Fruit fly (Drosophila melanogaster): ENCODE measurements around the gene Ugt307A1.

The Ugt307A1 gene

DNA sequence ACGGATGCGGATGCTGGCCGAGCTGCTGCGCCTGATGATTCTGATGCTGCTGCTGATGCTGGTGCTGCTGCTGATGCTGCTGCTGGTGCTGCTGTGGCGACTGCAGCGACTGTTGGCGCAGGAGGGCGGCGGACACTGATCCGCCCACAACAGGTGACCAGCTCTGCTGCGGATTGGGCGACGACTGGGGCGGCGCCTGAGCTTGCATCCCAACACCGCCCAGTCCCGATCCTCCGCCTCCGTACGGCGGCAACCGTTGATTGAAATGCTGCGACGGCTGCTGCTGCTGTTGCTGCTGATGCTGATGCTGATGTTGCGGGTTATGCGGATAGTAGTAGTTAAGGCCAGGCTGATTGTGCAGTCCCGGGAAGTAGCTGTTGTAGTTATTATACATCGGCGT is 42.5 kb upstream of the Ugt307A1 start:
- TF ChIP-seq CG10147 (GFP tag; optimal IDR thresholded peaks at IDR 0.05) (no peak), Med (GFP tag) (peak; percentile 74), z (GFP tag; IDR thresholded peaks at IDR 0.05) (no peak), Lhr (GFP tag; optimal IDR thresholded peaks at IDR 0.05) (no peak), HLH54F (GFP tag; optimal IDR thresholded peaks at IDR 0.05) (no peak), Poxn (GFP tag; IDR thresholded peaks at IDR 0.05) (no peak), CG9727 (GFP tag; optimal IDR thresholded peaks at IDR 0.05) (no peak), CG7963 (GFP tag; IDR thresholded peaks at IDR 0.05; ENCODE audit: partially characterized antibody) (0 out of 3 replicates have a peak, but pooled peaks have one; percentile 16), Dfd (GFP tag; optimal IDR thresholded peaks at IDR 0.05) (peak in 1 of 2 experiments; percentile 82), Ets65A (GFP tag) (peak; percentile 19)

dm6 chr2L:7026308-7026707 is 41.5 kb upstream of the Ugt307A1 start:
- peak; percentile 62 for TF ChIP-seq Med (GFP tag)
- no peak for TF ChIP-seq aop (GFP tag; IDR thresholded peaks at IDR 0.05)
- TF ChIP-seq CG3838 (GFP tag; optimal IDR thresholded peaks at IDR 0.05): no peak
- peak; percentile 37; the same call in 1 of the 3 replicates for TF ChIP-seq CG6791 (GFP tag; IDR thresholded peaks at IDR 0.05; ENCODE audit: partially characterized antibody)
- peak; percentile 4 for TF ChIP-seq CG1832 (GFP tag; optimal IDR thresholded peaks at IDR 0.05)
- peak; percentile 0 for TF ChIP-seq sens (GFP tag)
- 0 out of 2 replicates have a peak, but pooled peaks have one; percentile 6 for TF ChIP-seq CG16779 (GFP tag; IDR thresholded peaks at IDR 0.05)
- TF ChIP-seq CG5953 (GFP tag; IDR thresholded peaks at IDR 0.05): 0 out of 2 replicates have a peak, but pooled peaks have one; percentile 10
- TF ChIP-seq ara (GFP tag; IDR thresholded peaks at IDR 0.05): 0 out of 2 replicates have a peak, but pooled peaks have one; percentile 20
- TF ChIP-seq Dbx (GFP tag; IDR thresholded peaks at IDR 0.05): peak; percentile 25; the same call in 1 of the 3 replicates
- TF ChIP-seq CG14710 (tag; optimal IDR thresholded peaks at IDR 0.05): no peak
- 0 out of 3 replicates have a peak, but pooled peaks have one; percentile 39 for TF ChIP-seq ci (GFP tag; IDR thresholded peaks at IDR 0.05)

DNA sequence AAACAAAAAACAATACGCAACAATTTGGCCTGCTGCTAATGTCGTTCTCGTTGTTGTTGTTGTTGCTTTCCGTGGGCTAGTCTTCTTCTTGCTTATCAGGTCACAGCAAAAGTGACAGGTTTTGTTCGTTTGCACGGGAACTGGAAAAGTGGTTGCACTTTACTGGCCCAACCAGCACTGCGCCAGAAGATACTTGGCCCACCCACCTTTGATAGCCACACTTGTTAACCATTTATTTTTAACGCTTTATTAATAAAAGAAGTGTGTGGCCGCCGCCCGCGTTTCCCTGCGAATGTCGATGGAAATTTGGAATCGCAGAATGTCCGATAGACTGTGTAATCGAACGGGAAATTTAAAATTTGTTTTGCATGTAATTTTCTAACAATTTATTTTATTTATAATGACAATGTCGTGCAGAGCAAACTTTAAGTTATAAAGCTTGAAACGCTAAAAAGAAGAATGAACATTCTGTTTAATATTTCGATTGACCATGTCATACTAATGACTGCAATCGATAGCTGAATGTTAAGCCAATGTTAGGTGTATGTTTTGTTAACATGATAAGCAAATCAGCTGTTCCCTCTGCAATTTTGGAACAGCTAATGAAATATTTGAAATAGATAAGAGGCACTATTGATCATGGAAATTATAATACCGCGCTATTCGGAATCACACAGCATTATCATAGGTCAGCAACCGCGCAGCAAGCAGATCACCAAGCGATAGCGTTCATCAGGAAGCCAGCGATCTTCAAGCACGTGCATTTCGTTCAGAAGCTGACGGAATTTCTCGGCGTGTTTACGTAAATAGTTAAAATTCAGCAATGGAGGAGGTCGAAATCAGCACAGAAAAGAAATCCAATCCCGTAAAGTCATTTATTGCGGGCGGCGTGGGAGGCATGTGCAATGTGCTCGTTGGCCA is 40.5 kb upstream of the Ugt307A1 start, which contains the start of the genes CG31908 and MME1:
CG31908 (minus strand) TSS at position 402 of the 921 bp plus-strand sequence.
MME1 (plus strand) TSS at position 539 of the 921 bp plus-strand sequence.
- TF ChIP-seq Med (GFP tag) (peak; percentile 94), CG2678 (tag; optimal IDR thresholded peaks at IDR 0.05) (no peak), CG8281 (tag; optimal IDR thresholded peaks at IDR 0.05) (no peak), Scr (GFP tag; IDR thresholded peaks at IDR 0.05; ENCODE audit: partially characterized antibody) (peak; percentile 85), ato (GFP tag; IDR thresholded peaks at IDR 0.05; ENCODE audit: partially characterized antibody) (peak; percentile 75; the same call in 1 of the 2 replicates), YL-1 (GFP tag; optimal IDR thresholded peaks at IDR 0.05) (peak; percentile 69), Dad (GFP tag; optimal IDR thresholded peaks at IDR 0.05) (peak; percentile 6), CG4424 (GFP tag; optimal IDR thresholded peaks at IDR 0.05) (peak; percentile 4), CG17186 (GFP tag; optimal IDR thresholded peaks at IDR 0.05) (peak; percentile 43), CG12744 (GFP tag; optimal IDR thresholded peaks at IDR 0.05) (no peak), CG12391 (tag; optimal IDR thresholded peaks at IDR 0.05) (peak; percentile 24), Dp (GFP tag; optimal IDR thresholded peaks at IDR 0.05) (peak; percentile 54), CG3995 (GFP tag; optimal IDR thresholded peaks at IDR 0.05) (peak; percentile 72), CG3281 (GFP tag; optimal IDR thresholded peaks at IDR 0.05) (peak; percentile 15), Myb (GFP tag; optimal IDR thresholded peaks at IDR 0.05) (peak; percentile 31), knrl (GFP tag; IDR thresholded peaks at IDR 0.05; ENCODE audit: partially characterized antibody) (peak; percentile 67), gt (GFP tag; IDR thresholded peaks at IDR 0.05) (no peak), CG15601 (tag; optimal IDR thresholded peaks at IDR 0.05) (no peak), kni (GFP tag; optimal IDR thresholded peaks at IDR 0.05) (no peak), cad (GFP tag; optimal IDR thresholded peaks at IDR 0.05) (no peak), Gug (GFP tag; IDR thresholded peaks at IDR 0.05) (no peak), Dll (GFP tag; IDR thresholded peaks at IDR 0.05; ENCODE audit: partially characterized antibody) (peak; percentile 88), pb (GFP tag; optimal IDR thresholded peaks at IDR 0.05) (no peak), CG2120 (GFP tag; optimal IDR thresholded peaks at IDR 0.05) (peak; percentile 61), Hr3 (GFP tag; optimal IDR thresholded peaks at IDR 0.05) (peak; percentile 6), slbo (GFP tag; IDR thresholded peaks at IDR 0.05) (peak; percentile 45; the same call in 1 of the 2 replicates)
